Fruit fly (Drosophila melanogaster) whole organism, embryonic: ENCODE results near the gene CG8673.

ENCODE experiments used
- Adf1 ChIP-seq: fragments of 200-800 bp; sonication (Bioruptor generic); IDR thresholded peaks from 2 replicates; pipeline ENCODE4 v1.3.6; 2022; ENCODE audit warnings: missing biosample characterization, missing genetic modification characterization
- Atf-2 ChIP-seq: fragments of 200-800 bp; sonication (Bioruptor generic); optimal IDR thresholded peaks from 2 replicates; lab custom pipeline; 2016; ENCODE audit warnings: missing biosample characterization, missing genetic modification characterization
- CG10274 ChIP-seq: fragments of 200-800 bp; sonication (Bioruptor generic); optimal IDR thresholded peaks from 3 replicates; lab custom pipeline; 2017; ENCODE audit warnings: missing biosample characterization, mild to moderate bottlenecking, missing genetic modification characterization
- CG10565 ChIP-seq: fragments of 200-800 bp; sonication (Bioruptor generic); optimal IDR thresholded peaks from 3 replicates; lab custom pipeline; 2016; ENCODE audit warnings: missing biosample characterization, mild to moderate bottlenecking, missing genetic modification characterization
- CG10959 ChIP-seq: fragments of 200-800 bp; sonication (Bioruptor generic); IDR thresholded peaks from 2 replicates; pipeline ENCODE4 v1.3.6; 2022; ENCODE audit warnings: missing biosample characterization, missing genetic modification characterization
- CG11504 ChIP-seq: fragments of 200-800 bp; sonication (Bioruptor generic); optimal IDR thresholded peaks from 3 replicates; lab custom pipeline; 2019; ENCODE audit warnings: missing biosample characterization, mild to moderate bottlenecking, missing genetic modification characterization, moderate library complexity
- CG12942 ChIP-seq: fragments of 200-800 bp; sonication (Bioruptor generic); optimal IDR thresholded peaks from 3 replicates; lab custom pipeline; 2016; ENCODE audit warnings: missing biosample characterization, missing genetic modification characterization
- CG13775 ChIP-seq: fragments of 200-800 bp; sonication (Bioruptor generic); optimal IDR thresholded peaks from 3 replicates; lab custom pipeline; 2017; ENCODE audit warnings: missing biosample characterization, mild to moderate bottlenecking, missing genetic modification characterization
- CG16779 ChIP-seq: fragments of 200-800 bp; sonication (Bioruptor generic); IDR thresholded peaks from 2 replicates; pipeline ENCODE4 v1.3.6; 2022; ENCODE audit warnings: missing biosample characterization, missing genetic modification characterization
- CG17359 ChIP-seq: fragments of 200-800 bp; sonication (Bioruptor generic); optimal IDR thresholded peaks from 3 replicates; lab custom pipeline; 2018; ENCODE audit warnings: missing biosample characterization, mild to moderate bottlenecking, missing genetic modification characterization, moderate library complexity
- CG2199 ChIP-seq: fragments of 200-800 bp; sonication (Bioruptor generic); IDR thresholded peaks from 3 replicates; pipeline ENCODE4 v1.3.6; 2022; ENCODE audit warnings: missing biosample characterization, missing genetic modification characterization
- CG31365 ChIP-seq: fragments of 200-800 bp; sonication (Bioruptor generic); optimal IDR thresholded peaks from 2 replicates; lab custom pipeline; 2018; ENCODE audit warnings: missing biosample characterization, mild to moderate bottlenecking, missing genetic modification characterization
- CG31388 ChIP-seq: fragments of 200-800 bp; sonication (Bioruptor generic); optimal IDR thresholded peaks from 2 replicates; lab custom pipeline; 2016; ENCODE audit warnings: missing biosample characterization, missing genetic modification characterization
- CG32772 ChIP-seq: fragments of 200-800 bp; sonication (Bioruptor generic); IDR thresholded peaks from 2 replicates; pipeline ENCODE4 v1.3.6; 2022; ENCODE audit warnings: missing biosample characterization, missing genetic modification characterization
- CG34376 ChIP-seq: fragments of 200-800 bp; sonication (Bioruptor generic); optimal IDR thresholded peaks from 2 replicates; lab custom pipeline; 2018; ENCODE audit warnings: missing biosample characterization, mild to moderate bottlenecking, missing genetic modification characterization
- CG4707 ChIP-seq: fragments of 200-800 bp; sonication (Bioruptor generic); optimal IDR thresholded peaks from 2 replicates; lab custom pipeline; 2018; ENCODE audit warnings: missing biosample characterization, mild to moderate bottlenecking, missing genetic modification characterization, moderate library complexity
- CG4820 ChIP-seq: fragments of 200-800 bp; sonication (Bioruptor generic); optimal IDR thresholded peaks from 3 replicates; lab custom pipeline; 2016; ENCODE audit warnings: missing biosample characterization, missing genetic modification characterization
- CG7786 ChIP-seq: fragments of 200-800 bp; sonication (Bioruptor generic); optimal IDR thresholded peaks from 2 replicates; lab custom pipeline; 2016; ENCODE audit warnings: missing biosample characterization, missing genetic modification characterization
- CG7987 ChIP-seq: fragments of 200-800 bp; sonication (Bioruptor generic); optimal IDR thresholded peaks from 2 replicates; lab custom pipeline; 2018; ENCODE audit warnings: missing biosample characterization, mild to moderate bottlenecking, missing genetic modification characterization, moderate library complexity
- CG8089 ChIP-seq: fragments of 200-800 bp; sonication (Bioruptor generic); optimal IDR thresholded peaks from 3 replicates; lab custom pipeline; 2016; ENCODE audit warnings: missing biosample characterization, missing genetic modification characterization
- CG8359 ChIP-seq: fragments of 200-800 bp; sonication (Bioruptor generic); optimal IDR thresholded peaks from 2 replicates; lab custom pipeline; 2017; ENCODE audit warnings: missing biosample characterization, mild to moderate bottlenecking, missing genetic modification characterization, borderline replicate concordance
- CoRest ChIP-seq: fragments of 200-800 bp; sonication (Bioruptor generic); optimal IDR thresholded peaks from 3 replicates; lab custom pipeline; 2018; ENCODE audit warnings: missing biosample characterization, mild to moderate bottlenecking, missing genetic modification characterization, moderate library complexity
- Doc3 ChIP-seq: fragments of 200-800 bp; sonication (Bioruptor generic); IDR thresholded peaks from 3 replicates; pipeline ENCODE4 v1.3.6; 2022; ENCODE audit warnings: missing biosample characterization, missing genetic modification characterization; ENCODE audit not compliant: partially characterized antibody
- Dp ChIP-seq: fragments of 200-800 bp; sonication (Bioruptor generic); optimal IDR thresholded peaks from 2 replicates; lab custom pipeline; 2018; ENCODE audit warnings: missing biosample characterization, mild to moderate bottlenecking, missing genetic modification characterization, moderate library complexity
- Ets65A ChIP-seq: fragments of 200-800 bp; sonication (Bioruptor generic); peaks from one replicate; lab custom pipeline; 2016; ENCODE audit warnings: missing biosample characterization, missing genetic modification characterization
- H2.0 ChIP-seq: fragments of 200-800 bp; sonication (Bioruptor generic); IDR thresholded peaks from 2 replicates; pipeline ENCODE4 v1.3.6; 2022; ENCODE audit warnings: missing biosample characterization, missing genetic modification characterization
- Hmr ChIP-seq: fragments of 200-800 bp; sonication (Bioruptor generic); optimal IDR thresholded peaks from 3 replicates; lab custom pipeline; 2017; ENCODE audit warnings: mild to moderate bottlenecking, missing biosample characterization, missing genetic modification reagents, missing genetic modification characterization
- Hr78 ChIP-seq, 2 experiments: fragments of 200-800 bp in 1 of 2; fragments of >200 bp in 1 of 2; sonication (Bioruptor generic) in 1 of 2; optimal IDR thresholded peaks; 2 replicates each; lab custom pipeline; 2017 to 2019; ENCODE audit warnings: missing biosample characterization in 2 of 2, missing genetic modification characterization in 2 of 2, mild to moderate bottlenecking in 1 of 2, moderate library complexity in 1 of 2
- Hsf ChIP-seq: fragments of 200-800 bp; sonication (Bioruptor generic); optimal IDR thresholded peaks from 3 replicates; lab custom pipeline; 2016; ENCODE audit warnings: missing biosample characterization, missing genetic modification characterization
- MESR4 ChIP-seq: fragments of 200-800 bp; sonication (Bioruptor generic); optimal IDR thresholded peaks from 2 replicates; lab custom pipeline; 2018; ENCODE audit warnings: missing biosample characterization, mild to moderate bottlenecking, missing genetic modification characterization, moderate library complexity
- MTF-1 ChIP-seq: fragments of 200-800 bp; sonication (Bioruptor generic); optimal IDR thresholded peaks from 2 replicates; lab custom pipeline; 2018; ENCODE audit warnings: missing biosample characterization, mild to moderate bottlenecking, missing genetic modification characterization, borderline replicate concordance
- Spps ChIP-seq: fragments of 200-800 bp; sonication (Bioruptor generic); optimal IDR thresholded peaks from 2 replicates; lab custom pipeline; 2018; ENCODE audit warnings: missing biosample characterization, mild to moderate bottlenecking, missing genetic modification characterization
- ac ChIP-seq: fragments of 200-800 bp; sonication (Bioruptor generic); optimal IDR thresholded peaks from 3 replicates; lab custom pipeline; 2017; ENCODE audit warnings: missing biosample characterization, mild to moderate bottlenecking, missing genetic modification characterization
- az2 ChIP-seq: fragments of 200-800 bp; sonication (Bioruptor generic); optimal IDR thresholded peaks from 3 replicates; lab custom pipeline; 2016; ENCODE audit warnings: missing biosample characterization, missing genetic modification characterization
- da ChIP-seq: fragments of 200-800 bp; sonication (Bioruptor generic); optimal IDR thresholded peaks from 2 replicates; lab custom pipeline; 2016; ENCODE audit warnings: missing biosample characterization, missing genetic modification characterization
- dati ChIP-seq: fragments of 200-800 bp; sonication (Bioruptor generic); IDR thresholded peaks from 2 replicates; pipeline ENCODE4 v1.3.6; 2022; ENCODE audit warnings: missing biosample characterization, missing genetic modification characterization
- dpn ChIP-seq, 2 experiments: fragments of 200-800 bp; sonication (Bioruptor generic); optimal IDR thresholded peaks; 3 replicates each; lab custom pipeline; 2016; ENCODE audit warnings: missing biosample characterization in 2 of 2, missing genetic modification characterization in 2 of 2
- fru ChIP-seq: fragments of >200 bp; optimal IDR thresholded peaks from 2 replicates; lab custom pipeline; 2017
- gcm2 ChIP-seq: fragments of 200-800 bp; sonication (Bioruptor generic); optimal IDR thresholded peaks from 2 replicates; lab custom pipeline; 2016; ENCODE audit warnings: missing biosample characterization, missing genetic modification characterization
- gem ChIP-seq: fragments of 200-800 bp; sonication (Bioruptor generic); optimal IDR thresholded peaks from 2 replicates; lab custom pipeline; 2019; ENCODE audit warnings: missing biosample characterization, mild to moderate bottlenecking, missing genetic modification characterization, moderate library complexity
- gsb ChIP-seq: fragments of 200-800 bp; sonication (Bioruptor generic); IDR thresholded peaks from 2 replicates; pipeline ENCODE4 v1.3.6; 2022; ENCODE audit warnings: missing biosample characterization, missing genetic modification characterization
- h ChIP-seq: fragments of >200 bp; optimal IDR thresholded peaks from 2 replicates; lab custom pipeline; 2017
- klu ChIP-seq: fragments of 200-800 bp; sonication (Bioruptor generic); IDR thresholded peaks from 2 replicates; pipeline ENCODE4 v1.3.6; 2022; ENCODE audit warnings: missing biosample characterization, missing genetic modification characterization
- oc ChIP-seq: fragments of 200-800 bp; sonication (Bioruptor generic); optimal IDR thresholded peaks from 2 replicates; lab custom pipeline; 2018; ENCODE audit warnings: missing biosample characterization, mild to moderate bottlenecking, missing genetic modification characterization, moderate library complexity
- phol ChIP-seq: fragments of 200-800 bp; sonication (Bioruptor generic); optimal IDR thresholded peaks from 3 replicates; lab custom pipeline; 2018; ENCODE audit warnings: missing biosample characterization, mild to moderate bottlenecking, missing genetic modification characterization, moderate library complexity
- repo ChIP-seq: fragments of 200-800 bp; sonication (Bioruptor generic); optimal IDR thresholded peaks from 2 replicates; lab custom pipeline; 2016; ENCODE audit warnings: missing biosample characterization, missing genetic modification characterization
- slbo ChIP-seq: fragments of 200-800 bp; sonication (Bioruptor generic); IDR thresholded peaks from 2 replicates; pipeline ENCODE4 v1.3.6; 2022; ENCODE audit warnings: missing biosample characterization, missing genetic modification characterization
- tll ChIP-seq, 2 experiments: fragments of 200-800 bp in 1 of 2; fragments of >200 bp in 1 of 2; sonication (Bioruptor generic) in 1 of 2; optimal IDR thresholded peaks; 2 replicates each; lab custom pipeline; 2017 to 2019; ENCODE audit warnings: missing biosample characterization in 2 of 2, missing genetic modification characterization in 2 of 2, mild to moderate bottlenecking in 1 of 2, moderate library complexity in 1 of 2
- vfl ChIP-seq: fragments of 200-800 bp; sonication (Bioruptor generic); optimal IDR thresholded peaks from 2 replicates; lab custom pipeline; 2016; ENCODE audit warnings: missing biosample characterization, missing genetic modification characterization
- wor ChIP-seq: fragments of 200-800 bp; sonication (Bioruptor generic); IDR thresholded peaks from 2 replicates; pipeline ENCODE4 v1.3.6; 2022; ENCODE audit warnings: missing biosample characterization, missing genetic modification characterization
- zfh2 ChIP-seq: fragments of 200-800 bp; sonication (Bioruptor generic); optimal IDR thresholded peaks from 2 replicates; lab custom pipeline; 2016; ENCODE audit warnings: missing biosample characterization, missing genetic modification characterization

The CG8673 gene

DNA sequence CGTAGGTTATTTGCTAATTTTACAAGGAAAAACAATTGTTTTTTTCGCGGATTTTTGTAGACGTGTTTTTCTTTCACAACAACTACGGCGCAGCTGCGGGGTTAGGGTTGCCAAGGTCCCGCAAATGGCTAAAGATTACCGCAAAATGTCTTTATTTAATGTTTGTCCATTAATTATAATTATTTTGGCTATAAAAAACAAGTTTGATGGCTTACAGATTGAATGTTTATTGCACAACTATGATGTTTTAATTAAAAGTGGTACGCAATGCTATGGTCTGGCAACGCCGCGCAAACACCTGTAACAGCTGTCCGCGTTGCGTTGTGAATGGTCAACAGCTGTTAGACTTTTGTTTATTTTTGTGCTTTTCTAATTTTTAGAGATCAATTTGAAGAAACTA lies 32.6 kb downstream of the CG8673 start (continued):
- TF ChIP-seq CG4820 (peak; percentile 64), CG7786 (GFP tag; lab: Kevin White, UChicago) (peak; percentile 62), da (GFP tag; lab: Kevin White, UChicago) (peak; percentile 74), CG4707 (no peak), MESR4 (peak; percentile 37), fru (lab: Kevin White, UChicago) (no peak), zfh2 (peak; percentile 78), CG2199 (GFP tag; lab: Robert Waterston, UW) (peak; percentile 55; the same call in 1 of the 3 replicates), CG32772 (GFP tag; lab: Robert Waterston, UW) (peak; percentile 67; the same call in 1 of the 2 replicates), Doc3 (GFP tag; lab: Robert Waterston, UW) (0 out of 3 replicates have a peak, but pooled peaks have one; percentile 7), Atf-2 (GFP tag; lab: Kevin White, UChicago) (peak; percentile 26), repo (GFP tag; lab: Kevin White, UChicago) (peak; percentile 77), Adf1 (GFP tag; lab: Robert Waterston, UW) (peak; percentile 57), ac (no peak), h (no peak), CG8359 (no peak), oc (tag; lab: Kevin White, UChicago) (no peak), CG17359 (tag; lab: Kevin White, UChicago) (peak; percentile 80), Dp (GFP tag; lab: Kevin White, UChicago) (peak; percentile 33), CG31388 (GFP tag; lab: Kevin White, UChicago) (peak; percentile 8), Ets65A (GFP tag; lab: Kevin White, UChicago) (peak; percentile 91), Spps (peak; percentile 29), CG7987 (peak; percentile 42), CG13775 (GFP tag; lab: Kevin White, UChicago) (peak; percentile 73), CG34376 (GFP tag; lab: Kevin White, UChicago) (no peak), CG10959 (GFP tag; lab: Robert Waterston, UW) (no peak), Hsf (GFP tag; lab: Kevin White, UChicago) (peak; percentile 79), CG11504 (peak; percentile 71), dpn (GFP tag; optimal IDR thresholded peaks at IDR 0.05; lab: Kevin White, UChicago) (peak; percentile 71 to 76), CG31365 (no peak), az2 (GFP tag; lab: Kevin White, UChicago) (peak; percentile 62), Hr78 (GFP tag; optimal IDR thresholded peaks at IDR 0.05; lab: Kevin White, UChicago) (no peak), Hmr (GFP tag; lab: Kevin White, UChicago) (peak; percentile 74), klu (GFP tag; lab: Robert Waterston, UW) (no peak), H2.0 (peak; percentile 41; the same call in 1 of the 2 replicates), dati (GFP tag; lab: Robert Waterston, UW) (no peak), gem (peak; percentile 80), wor (GFP tag; lab: Robert Waterston, UW) (peak; percentile 38; the same call in 1 of the 2 replicates), CG12942 (GFP tag; lab: Kevin White, UChicago) (peak; percentile 58), CG10274 (GFP tag; lab: Kevin White, UChicago) (peak; percentile 7), CG8089 (GFP tag; lab: Kevin White, UChicago) (peak; percentile 28), CoRest (tag; lab: Kevin White, UChicago) (peak; percentile 76), MTF-1 (peak; percentile 47), CG16779 (GFP tag; lab: Robert Waterston, UW) (no peak), tll (GFP tag; optimal IDR thresholded peaks at IDR 0.05; lab: Kevin White, UChicago) (no peak), slbo (GFP tag; lab: Robert Waterston, UW) (peak; percentile 80), phol (tag; lab: Kevin White, UChicago) (peak; percentile 76), gcm2 (GFP tag; lab: Kevin White, UChicago) (peak; percentile 31), CG10565 (GFP tag; lab: Kevin White, UChicago) (no peak), vfl (GFP tag; lab: Kevin White, UChicago) (peak; percentile 59), gsb (GFP tag; lab: Robert Waterston, UW) (peak; percentile 15; the same call in 1 of the 2 replicates)
